Worm (Caenorhabditis elegans) whole organism, young adult: ENCODE results near the gene lido-11.

Experiments
- B0336.3 ChIP-seq: fragments of 200-800 bp; sonication (Bioruptor generic); IDR thresholded peaks from 2 replicates; pipeline ENCODE4 v1.3.6; 2022; ENCODE audit warnings: missing genetic modification characterization, missing compliant biosample characterization
- ama-1 ChIP-seq, 3 experiments: fragments of 150-350 bp in 1 of 3; sonication (generic microtip) in 2 of 3; optimal IDR thresholded peaks; 2 replicates each; lab custom pipeline; 2014 to 2018; ENCODE audit warnings: missing biosample characterization in 2 of 3, missing genetic modification characterization in 2 of 3, missing genetic modification reagents in 2 of 3
- aptf-2 ChIP-seq: fragments of 200-800 bp; sonication (Bioruptor generic); conservative IDR thresholded peaks from 2 replicates; pipeline ENCODE4 v1.3.6; 2022; ENCODE audit warnings: missing genetic modification reagents, missing genetic modification characterization, missing compliant biosample characterization
- ekl-4 ChIP-seq: fragments of 200-800 bp; sonication (Bioruptor generic); IDR thresholded peaks from 2 replicates; pipeline ENCODE4 v1.3.6; 2022; ENCODE audit warnings: missing genetic modification reagents, missing genetic modification characterization, missing compliant biosample characterization
- gei-17 ChIP-seq: fragments of 200-800 bp; sonication (Bioruptor generic); optimal IDR thresholded peaks from 2 replicates; lab custom pipeline; 2018; ENCODE audit warnings: mild to moderate bottlenecking, missing genetic modification characterization, missing compliant biosample characterization
- hrde-1 ChIP-seq: sonication (generic microtip); optimal IDR thresholded peaks from 2 replicates; lab custom pipeline; 2016; ENCODE audit warnings: missing genetic modification characterization, mild to moderate bottlenecking, missing compliant biosample characterization, moderate library complexity, missing genotype, missing genetic modification reagents, borderline replicate concordance
- hsf-1 ChIP-seq: fragments of 200-800 bp; sonication (Bioruptor generic); IDR thresholded peaks from 2 replicates; pipeline ENCODE4 v1.3.6; 2022; ENCODE audit warnings: missing genetic modification reagents, missing genetic modification characterization, missing compliant biosample characterization
- lin-54 ChIP-seq: fragments of 200-800 bp; sonication (Bioruptor generic); optimal IDR thresholded peaks from 2 replicates; lab custom pipeline; 2018; ENCODE audit warnings: mild to moderate bottlenecking, missing genetic modification characterization, missing compliant biosample characterization
- nfya-2 ChIP-seq: fragments of 200-800 bp; sonication (Bioruptor generic); IDR thresholded peaks from 2 replicates; pipeline ENCODE4 v1.3.6; 2022; ENCODE audit warnings: missing genetic modification reagents, missing genetic modification characterization, missing compliant biosample characterization
- rec-8 ChIP-seq, 2 experiments: sonication (generic microtip); optimal IDR thresholded peaks; 2 replicates each; lab custom pipeline; 2016; ENCODE audit warnings: mild to moderate bottlenecking in 2 of 2, missing genetic modification characterization in 2 of 2, missing genetic modification reagents in 2 of 2, missing genotype in 2 of 2, missing biosample characterization in 1 of 2, missing compliant biosample characterization in 1 of 2, moderate library complexity in 1 of 2
- unc-62 ChIP-seq: fragments of 150-350 bp; optimal IDR thresholded peaks from 2 replicates; lab custom pipeline; 2014; ENCODE audit warnings: missing biosample characterization, missing genetic modification reagents, missing genetic modification characterization
- ztf-22 ChIP-seq: fragments of 200-800 bp; sonication (Bioruptor generic); optimal IDR thresholded peaks from 2 replicates; lab custom pipeline; 2018; ENCODE audit warnings: mild to moderate bottlenecking, missing genetic modification characterization, moderate library complexity, missing compliant biosample characterization

- no peak for TF ChIP-seq hrde-1 (tag; lab: Kevin White, UChicago)
- TF ChIP-seq ama-1 (optimal IDR thresholded peaks at IDR 0.05; lab: Kevin White, UChicago): no peak
- no peak for TF ChIP-seq ama-1 (GFP tag; optimal IDR thresholded peaks at IDR 0.05; lab: Kevin White, UChicago)
- TF ChIP-seq aptf-2 (GFP tag; lab: Robert Waterston, UW): no peak
- no peak for TF ChIP-seq hsf-1 (GFP tag; lab: Robert Waterston, UW)
- TF ChIP-seq B0336.3: no peak
- TF ChIP-seq unc-62 (GFP tag; lab: Kevin White, UChicago): no peak
- no peak for TF ChIP-seq ekl-4 (GFP tag; lab: Robert Waterston, UW)
- TF ChIP-seq nfya-2 (GFP tag; lab: Robert Waterston, UW): no peak
- TF ChIP-seq gei-17 (GFP tag; lab: Kevin White, UChicago): no peak
- no peak for TF ChIP-seq lin-54 (GFP tag; lab: Kevin White, UChicago)
- TF ChIP-seq rec-8 (tag; optimal IDR thresholded peaks at IDR 0.05; lab: Kevin White, UChicago): no peak
- no peak for TF ChIP-seq ztf-22
These were observed 36.7 kb upstream of the lido-11 start for ce11 chrII:2967064-2967463.
